Fruit fly (Drosophila melanogaster) whole organism, pupa: ENCODE results near the gene lawc.

ENCODE experiments used
- CG10348 ChIP-seq: fragments of 200-800 bp; sonication (Bioruptor generic); IDR thresholded peaks from 2 replicates; pipeline ENCODE4 v1.3.6; 2022; ENCODE audit warnings: missing biosample characterization, missing genetic modification characterization
- CG12605 ChIP-seq: fragments of 200-800 bp; sonication (Bioruptor generic); IDR thresholded peaks from 2 replicates; pipeline ENCODE4 v1.3.6; 2022; ENCODE audit warnings: missing biosample characterization, missing genetic modification characterization
- CG13204 ChIP-seq: fragments of 200-800 bp; sonication (Bioruptor generic); optimal IDR thresholded peaks from 2 replicates; lab custom pipeline; 2018; ENCODE audit warnings: missing biosample characterization, mild to moderate bottlenecking, missing genetic modification characterization, moderate library complexity
- CG14655 ChIP-seq: fragments of 200-800 bp; sonication (Bioruptor generic); optimal IDR thresholded peaks from 3 replicates; lab custom pipeline; 2017; ENCODE audit warnings: mild to moderate bottlenecking, missing biosample characterization, missing genetic modification reagents, missing genetic modification characterization
- CG15710 ChIP-seq: fragments of 200-800 bp; sonication (Bioruptor generic); optimal IDR thresholded peaks from 2 replicates; lab custom pipeline; 2018; ENCODE audit warnings: missing biosample characterization, mild to moderate bottlenecking, missing genetic modification characterization, moderate library complexity
- CG17806 ChIP-seq: fragments of 200-800 bp; sonication (Bioruptor generic); optimal IDR thresholded peaks from 2 replicates; lab custom pipeline; 2018; ENCODE audit warnings: missing biosample characterization, mild to moderate bottlenecking, missing genetic modification characterization, moderate library complexity
- CG32121 ChIP-seq: fragments of 200-800 bp; sonication (Bioruptor generic); IDR thresholded peaks from 2 replicates; pipeline ENCODE4 v1.3.6; 2022; ENCODE audit warnings: missing biosample characterization, missing genetic modification characterization
- CG34367 ChIP-seq: fragments of 200-800 bp; sonication (Bioruptor generic); optimal IDR thresholded peaks from 2 replicates; lab custom pipeline; 2018; ENCODE audit warnings: missing biosample characterization, mild to moderate bottlenecking, missing genetic modification characterization
- CG4496 ChIP-seq: fragments of 200-800 bp; sonication (Bioruptor generic); IDR thresholded peaks from 3 replicates; pipeline ENCODE4 v1.3.6; 2022; ENCODE audit warnings: missing biosample characterization, missing genetic modification characterization
- CG8159 ChIP-seq: fragments of 200-800 bp; sonication (Bioruptor generic); optimal IDR thresholded peaks from 3 replicates; lab custom pipeline; 2018; ENCODE audit warnings: missing biosample characterization, mild to moderate bottlenecking, missing genetic modification characterization, moderate library complexity
- CG8301 ChIP-seq: fragments of 200-800 bp; sonication (Bioruptor generic); optimal IDR thresholded peaks from 2 replicates; lab custom pipeline; 2018; ENCODE audit warnings: missing biosample characterization, mild to moderate bottlenecking, missing genetic modification characterization
- CG9948 ChIP-seq: fragments of 200-800 bp; sonication (Bioruptor generic); optimal IDR thresholded peaks from 2 replicates; lab custom pipeline; 2018; ENCODE audit warnings: missing biosample characterization, mild to moderate bottlenecking, missing genetic modification characterization, moderate library complexity
- D1 ChIP-seq: fragments of 200-800 bp; sonication (Bioruptor generic); optimal IDR thresholded peaks from 2 replicates; lab custom pipeline; 2018; ENCODE audit warnings: missing biosample characterization, mild to moderate bottlenecking, missing genetic modification characterization, moderate library complexity
- EcR ChIP-seq: fragments of 200-800 bp; sonication (Bioruptor generic); optimal IDR thresholded peaks from 3 replicates; lab custom pipeline; 2019; ENCODE audit warnings: missing biosample characterization, missing genetic modification characterization, mild to moderate bottlenecking, moderate library complexity, missing genetic modification reagents
- Ets98B ChIP-seq: fragments of 200-800 bp; sonication (Bioruptor generic); IDR thresholded peaks from 2 replicates; pipeline ENCODE4 v1.3.6; 2022; ENCODE audit warnings: missing biosample characterization, missing genetic modification characterization
- Pif1A ChIP-seq: fragments of 200-800 bp; sonication (Bioruptor generic); optimal IDR thresholded peaks from 3 replicates; lab custom pipeline; 2016; ENCODE audit warnings: missing biosample characterization, missing genetic modification characterization
- Pif1B ChIP-seq: fragments of 200-800 bp; sonication (Bioruptor generic); optimal IDR thresholded peaks from 3 replicates; lab custom pipeline; 2016; ENCODE audit warnings: missing biosample characterization, missing genetic modification characterization
- Snoo ChIP-seq: fragments of 200-800 bp; sonication (Bioruptor generic); optimal IDR thresholded peaks from 3 replicates; lab custom pipeline; 2017; ENCODE audit warnings: missing biosample characterization, mild to moderate bottlenecking, missing genetic modification characterization, inconsistent platforms
- fd96Ca ChIP-seq: fragments of 200-800 bp; sonication (Bioruptor generic); IDR thresholded peaks from 3 replicates; pipeline ENCODE4 v1.3.6; 2022; ENCODE audit warnings: missing biosample characterization, missing genetic modification characterization
- gl ChIP-seq: fragments of 200-800 bp; sonication (Bioruptor generic); optimal IDR thresholded peaks from 2 replicates; lab custom pipeline; 2018; ENCODE audit warnings: missing biosample characterization, mild to moderate bottlenecking, missing genetic modification characterization
- rn ChIP-seq: fragments of 200-800 bp; sonication (Bioruptor generic); IDR thresholded peaks from 2 replicates; pipeline ENCODE4 v1.3.6; 2022; ENCODE audit warnings: missing biosample characterization, missing genetic modification characterization

lawc gene

DNA sequence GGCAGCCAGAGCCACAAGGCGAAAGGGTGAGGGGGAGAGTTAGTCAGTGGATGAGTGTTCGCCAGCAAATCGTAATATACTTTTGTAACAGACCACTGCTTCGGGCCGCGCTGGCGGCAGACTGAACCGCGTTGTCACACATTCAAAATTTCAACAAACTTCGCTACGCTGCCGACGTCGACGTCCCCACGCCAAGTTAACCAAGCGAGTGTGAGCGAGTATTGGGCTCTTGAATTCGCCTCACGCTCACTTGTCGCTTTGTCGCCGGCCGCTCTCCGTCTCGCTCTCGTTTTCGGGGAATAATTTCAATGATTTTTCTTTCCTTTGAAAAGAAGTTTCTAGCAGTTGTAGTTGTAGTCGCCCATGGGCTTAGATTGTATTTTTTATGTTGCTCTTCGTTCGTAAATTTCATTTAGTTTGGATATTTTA, at the start of gene lawc:
lawc (minus strand) TSS at position 127 of the 429 bp plus-strand sequence.
- no peak for TF ChIP-seq CG34367 (tag; lab: Kevin White, UChicago)
- TF ChIP-seq CG17806 (tag; lab: Kevin White, UChicago) = no peak
- no peak for TF ChIP-seq CG14655
- peak; percentile 21 for TF ChIP-seq EcR (GFP tag; lab: Kevin White, UChicago)
- TF ChIP-seq fd96Ca (GFP tag; lab: Robert Waterston, UW) = peak; percentile 93
- TF ChIP-seq Ets98B (GFP tag; lab: Robert Waterston, UW) = peak; percentile 96
- TF ChIP-seq CG4496 (GFP tag; lab: Robert Waterston, UW) = peak; percentile 83
- TF ChIP-seq Pif1B (GFP tag; lab: Kevin White, UChicago) = peak; percentile 37
- peak; percentile 59 for TF ChIP-seq CG13204 (GFP tag; lab: Kevin White, UChicago)
- peak; percentile 25 for TF ChIP-seq Snoo (tag; lab: Kevin White, UChicago)
- no peak for TF ChIP-seq gl
- TF ChIP-seq CG9948 (tag; lab: Kevin White, UChicago) = no peak
- no peak for TF ChIP-seq rn
- TF ChIP-seq CG12605 (GFP tag; lab: Robert Waterston, UW) = peak; percentile 90
- TF ChIP-seq CG8301 (tag; lab: Kevin White, UChicago) = no peak
- TF ChIP-seq Pif1A (GFP tag; lab: Kevin White, UChicago) = peak; percentile 32
- no peak for TF ChIP-seq CG10348 (GFP tag; lab: Robert Waterston, UW)
- peak; percentile 94 for TF ChIP-seq CG32121
- peak; percentile 0 for TF ChIP-seq CG15710 (tag; lab: Kevin White, UChicago)
- TF ChIP-seq CG8159 (tag; lab: Kevin White, UChicago) = no peak
- TF ChIP-seq D1 (tag; lab: Kevin White, UChicago) = no peak

DNA sequence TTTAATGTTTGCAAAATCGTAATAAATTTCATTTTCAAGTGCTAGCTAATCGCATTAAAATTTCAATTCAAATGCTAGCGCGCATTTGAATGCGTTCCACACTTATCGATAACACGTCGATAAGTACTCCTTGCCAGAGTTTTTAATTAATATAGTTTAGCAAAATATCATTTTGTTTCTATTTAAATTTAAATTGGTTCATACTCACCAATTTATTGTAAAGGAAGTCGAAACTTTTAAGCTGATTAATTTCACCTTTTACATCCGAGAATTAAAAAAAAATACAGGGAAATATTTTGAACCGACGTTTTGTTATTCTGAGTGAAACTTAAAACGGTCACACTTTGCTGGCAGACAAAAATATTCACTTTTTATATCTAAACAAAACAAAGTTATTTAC, 49.7 kb upstream of the lawc start, which contains the start of gene Es2:
Es2 (plus strand) TSS at position 333 of the 400 bp plus-strand sequence.
- TF ChIP-seq D1 (tag; lab: Kevin White, UChicago) = peak; percentile 1
- no peak for TF ChIP-seq Snoo (tag; lab: Kevin White, UChicago)

DNA sequence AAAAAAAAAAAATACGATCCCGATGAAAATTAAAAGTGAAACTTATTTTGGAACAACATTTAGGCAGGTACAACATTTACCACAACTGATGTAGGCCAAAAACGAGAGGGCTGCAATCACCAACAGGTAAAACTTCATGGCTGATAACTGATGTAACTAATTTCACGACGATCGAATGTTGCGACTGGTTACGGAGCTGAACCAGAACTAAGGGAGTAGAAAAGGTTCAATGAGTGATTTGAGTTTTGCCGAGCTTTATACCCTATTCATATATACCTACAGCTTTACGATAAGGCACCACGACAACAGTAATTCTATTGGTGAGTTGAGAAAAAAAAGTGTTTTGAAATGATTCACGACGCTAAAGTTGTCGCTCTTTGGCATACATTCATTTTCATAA, 49.2 kb upstream of the lawc start, which contains the start of gene CG15347:
CG15347 (minus strand) TSS at position 213 of the 400 bp plus-strand sequence.
- TF ChIP-seq CG14655 = no peak
- TF ChIP-seq CG15710 (tag; lab: Kevin White, UChicago) = no peak
- no peak for TF ChIP-seq rn

DNA sequence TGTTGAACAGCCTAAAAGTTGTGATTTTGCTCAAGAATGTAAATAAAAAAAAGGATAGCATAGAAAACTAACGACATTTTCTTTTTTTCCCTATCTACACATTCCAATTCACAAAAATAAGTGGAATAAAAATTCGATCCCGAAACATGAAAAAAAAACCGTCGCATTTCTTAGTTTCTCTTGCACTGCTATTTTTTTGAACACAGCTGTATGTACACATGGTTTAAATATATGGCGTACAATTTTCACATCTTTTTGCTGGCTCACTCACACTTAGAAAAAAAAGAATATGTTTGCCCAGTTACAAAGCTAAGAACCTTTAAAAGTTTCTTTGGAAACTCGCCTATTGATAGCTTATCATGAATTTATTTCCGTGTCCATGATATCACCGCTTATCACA, 48.8 kb upstream of the lawc start:
- TF ChIP-seq gl (no peak), Pif1B (GFP tag; lab: Kevin White, UChicago) (no peak), CG8301 (tag; lab: Kevin White, UChicago) (no peak), CG12605 (GFP tag; lab: Robert Waterston, UW) (no peak), Snoo (tag; lab: Kevin White, UChicago) (no peak), CG17806 (tag; lab: Kevin White, UChicago) (no peak), Pif1A (GFP tag; lab: Kevin White, UChicago) (no peak)

DNA sequence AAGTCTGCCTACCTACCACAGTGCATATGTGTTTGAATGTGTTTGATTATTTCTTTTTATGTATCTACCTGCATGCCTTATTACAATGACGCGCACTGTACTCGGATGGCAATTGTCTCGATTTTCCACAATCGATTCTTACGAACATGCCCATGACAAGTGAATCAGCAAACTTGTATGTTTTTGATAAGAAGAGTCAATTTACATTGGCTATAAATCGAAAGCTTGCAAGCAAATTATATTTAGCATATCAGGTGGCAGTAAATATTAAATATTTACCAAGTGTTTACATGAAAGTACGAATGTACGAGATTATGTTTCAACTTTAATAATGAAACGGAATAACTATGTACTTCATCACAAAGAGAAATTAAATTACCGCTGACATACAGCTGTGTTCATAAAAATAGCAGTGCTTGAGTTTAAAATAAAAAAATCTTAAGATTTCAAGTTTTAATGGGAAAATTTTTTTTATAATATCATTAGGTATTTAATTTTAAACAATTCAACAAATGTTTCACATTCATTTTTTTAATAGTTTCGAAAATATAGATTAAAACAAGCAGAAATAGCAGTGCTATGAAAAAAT, 48.1 kb upstream of the lawc start:
- TF ChIP-seq D1 (tag; lab: Kevin White, UChicago) = no peak
- peak; percentile 35 for TF ChIP-seq gl
- TF ChIP-seq, all 21 proteins: peak for 1

DNA sequence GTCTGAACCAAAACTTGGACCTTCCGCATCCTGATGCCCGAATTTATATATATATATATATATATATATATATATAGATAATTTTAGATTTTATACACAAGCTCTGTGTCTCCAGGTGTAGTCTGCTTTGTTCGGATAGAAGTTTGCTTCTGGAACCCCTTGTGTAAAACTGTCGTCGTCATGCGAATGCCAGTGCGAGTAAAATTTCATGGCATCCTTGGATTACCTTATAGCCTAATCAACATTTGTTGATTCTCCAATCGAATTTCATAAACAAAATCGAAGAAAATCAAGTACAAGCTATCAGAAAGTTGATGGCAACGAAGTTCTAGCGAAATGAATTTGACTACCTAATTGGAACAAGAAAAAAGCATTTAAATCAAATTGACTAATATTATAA, 46.1 kb upstream of the lawc start, which contains the start of gene CG32713:
CG32713 (minus strand) TSS at position 101 of the 400 bp plus-strand sequence.
- TF ChIP-seq CG9948 (tag; lab: Kevin White, UChicago) (no peak), D1 (tag; lab: Kevin White, UChicago) (no peak)

DNA sequence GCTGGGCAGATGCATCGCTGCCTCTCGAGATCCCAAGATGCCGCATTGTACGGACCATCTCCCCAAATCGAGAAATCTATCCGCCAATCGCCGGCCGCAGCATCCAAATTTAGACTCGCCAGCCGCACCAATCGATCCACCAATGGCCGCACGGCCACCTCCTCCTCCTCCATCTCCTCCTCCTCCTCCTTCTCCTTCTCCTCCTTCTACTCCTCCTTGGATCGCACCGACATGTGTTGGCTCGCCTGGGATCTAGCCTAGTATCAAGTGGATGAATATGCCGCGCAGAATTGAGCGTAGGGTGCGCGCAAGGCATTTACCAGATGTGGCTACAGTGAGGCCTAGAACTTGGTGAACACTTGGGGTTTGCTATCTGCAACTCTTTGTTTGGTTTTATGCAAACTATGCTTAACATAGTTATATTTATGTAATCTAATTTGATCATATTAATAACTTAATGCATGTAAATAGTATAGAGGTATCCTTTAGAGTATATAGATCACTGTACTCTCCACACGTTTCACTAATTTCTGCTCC, 43.6 kb upstream of the lawc start, which contains the start of gene org-1:
org-1 (minus strand) TSS at position 51 of the 537 bp plus-strand sequence.
- TF ChIP-seq CG32121 (peak; percentile 90), CG14655 (peak; percentile 92), CG34367 (tag; lab: Kevin White, UChicago) (peak; percentile 93), CG15710 (tag; lab: Kevin White, UChicago) (peak; percentile 94), CG12605 (GFP tag; lab: Robert Waterston, UW) (peak; percentile 94), CG8159 (tag; lab: Kevin White, UChicago) (peak; percentile 93), Snoo (tag; lab: Kevin White, UChicago) (peak; percentile 72), D1 (tag; lab: Kevin White, UChicago) (no peak), CG17806 (tag; lab: Kevin White, UChicago) (peak; percentile 93), Pif1B (GFP tag; lab: Kevin White, UChicago) (peak; percentile 86), CG10348 (GFP tag; lab: Robert Waterston, UW) (peak; percentile 81), CG8301 (tag; lab: Kevin White, UChicago) (peak; percentile 89), rn (peak; percentile 92), gl (peak; percentile 86), fd96Ca (GFP tag; lab: Robert Waterston, UW) (peak; percentile 94), CG9948 (tag; lab: Kevin White, UChicago) (peak; percentile 93), EcR (GFP tag; lab: Kevin White, UChicago) (no peak), Pif1A (GFP tag; lab: Kevin White, UChicago) (peak; percentile 89), CG13204 (GFP tag; lab: Kevin White, UChicago) (peak; percentile 81), CG4496 (GFP tag; lab: Robert Waterston, UW) (peak; percentile 97), Ets98B (GFP tag; lab: Robert Waterston, UW) (peak; percentile 94)
